Fruit fly (Drosophila melanogaster) whole organism, embryonic: ENCODE data around the gene Atg6.
A peak's percentile ranks its signal among the peaks of the same experiment; 100 is the strongest.

Experiments
- Adf1 ChIP-seq: fragments of 200-800 bp; sonication (Bioruptor generic); IDR thresholded peaks from 2 replicates; pipeline ENCODE4 v1.3.6; 2022; ENCODE audit warnings: missing biosample characterization, missing genetic modification characterization
- Atf3 ChIP-seq: fragments of 200-800 bp; sonication (Bioruptor generic); optimal IDR thresholded peaks from 3 replicates; lab custom pipeline; 2016; ENCODE audit warnings: missing biosample characterization, missing genetic modification characterization
- CG10267 ChIP-seq: fragments of 200-800 bp; sonication (Bioruptor generic); optimal IDR thresholded peaks from 2 replicates; lab custom pipeline; 2018; ENCODE audit warnings: missing biosample characterization, mild to moderate bottlenecking, missing genetic modification characterization, moderate library complexity
- CG10654 ChIP-seq: fragments of 200-800 bp; sonication (Bioruptor generic); optimal IDR thresholded peaks from 2 replicates; lab custom pipeline; 2016; ENCODE audit warnings: missing biosample characterization, missing genetic modification characterization
- CG11398 ChIP-seq: fragments of 200-800 bp; sonication (Bioruptor generic); optimal IDR thresholded peaks from 2 replicates; lab custom pipeline; 2016; ENCODE audit warnings: missing biosample characterization, missing genetic modification characterization
- CG11456 ChIP-seq: fragments of 200-800 bp; sonication (Bioruptor generic); IDR thresholded peaks from 3 replicates; pipeline ENCODE4 v1.3.6; 2022; ENCODE audit warnings: missing biosample characterization, missing genetic modification characterization
- CG11560 ChIP-seq: fragments of 200-800 bp; sonication (Bioruptor generic); IDR thresholded peaks from 3 replicates; pipeline ENCODE4 v1.3.6; 2022; ENCODE audit warnings: missing biosample characterization, missing genetic modification characterization
- CG11696 ChIP-seq: fragments of 200-800 bp; sonication (Bioruptor generic); IDR thresholded peaks from 2 replicates; pipeline ENCODE4 v1.3.6; 2022; ENCODE audit warnings: missing biosample characterization, missing genetic modification characterization
- CG12071 ChIP-seq: fragments of 200-800 bp; sonication (Bioruptor generic); optimal IDR thresholded peaks from 3 replicates; lab custom pipeline; 2018; ENCODE audit warnings: missing biosample characterization, mild to moderate bottlenecking, missing genetic modification characterization
- CG12391 ChIP-seq: fragments of 200-800 bp; sonication (Bioruptor generic); optimal IDR thresholded peaks from 3 replicates; lab custom pipeline; 2018; ENCODE audit warnings: missing biosample characterization, mild to moderate bottlenecking, missing genetic modification characterization, moderate library complexity
- CG13287 ChIP-seq: fragments of 200-800 bp; sonication (Bioruptor generic); IDR thresholded peaks from 2 replicates; pipeline ENCODE4 v1.3.6; 2022; ENCODE audit warnings: missing biosample characterization, missing genetic modification characterization; ENCODE audit not compliant: partially characterized antibody
- CG15269 ChIP-seq: fragments of 200-800 bp; sonication (Bioruptor generic); optimal IDR thresholded peaks from 2 replicates; lab custom pipeline; 2018; ENCODE audit warnings: missing biosample characterization, mild to moderate bottlenecking, missing genetic modification characterization, moderate library complexity
- CG18262 ChIP-seq: fragments of 200-800 bp; optimal IDR thresholded peaks from 3 replicates; lab custom pipeline; 2019; ENCODE audit warnings: missing biosample characterization, mild to moderate bottlenecking, missing genetic modification characterization, moderate library complexity
- CG3065 ChIP-seq: fragments of 200-800 bp; sonication (Bioruptor generic); optimal IDR thresholded peaks from 2 replicates; lab custom pipeline; 2016; ENCODE audit warnings: missing biosample characterization, missing genetic modification characterization
- CG31224 ChIP-seq: fragments of 200-800 bp; sonication (Bioruptor generic); IDR thresholded peaks from 2 replicates; pipeline ENCODE4 v1.3.6; 2022; ENCODE audit warnings: missing biosample characterization, missing genetic modification characterization
- CG3407 ChIP-seq: fragments of 200-800 bp; sonication (Bioruptor generic); optimal IDR thresholded peaks from 2 replicates; lab custom pipeline; 2018; ENCODE audit warnings: missing biosample characterization, mild to moderate bottlenecking, missing genetic modification characterization
- CG34224 ChIP-seq: fragments of 200-800 bp; sonication (Bioruptor generic); IDR thresholded peaks from 3 replicates; pipeline ENCODE4 v1.3.6; 2022; ENCODE audit warnings: missing biosample characterization, missing genetic modification characterization; ENCODE audit not compliant: partially characterized antibody
- CG34376 ChIP-seq: fragments of 200-800 bp; sonication (Bioruptor generic); optimal IDR thresholded peaks from 2 replicates; lab custom pipeline; 2018; ENCODE audit warnings: missing biosample characterization, mild to moderate bottlenecking, missing genetic modification characterization
- CG6689 ChIP-seq: fragments of 200-800 bp; sonication (Bioruptor generic); IDR thresholded peaks from 2 replicates; pipeline ENCODE4 v1.3.6; 2022; ENCODE audit warnings: missing biosample characterization, missing genetic modification characterization
- CG8388 ChIP-seq: fragments of 200-800 bp; sonication (Bioruptor generic); optimal IDR thresholded peaks from 2 replicates; lab custom pipeline; 2019; ENCODE audit warnings: missing biosample characterization, mild to moderate bottlenecking, missing genetic modification characterization, moderate library complexity
- CoRest ChIP-seq: fragments of 200-800 bp; sonication (Bioruptor generic); optimal IDR thresholded peaks from 3 replicates; lab custom pipeline; 2018; ENCODE audit warnings: missing biosample characterization, mild to moderate bottlenecking, missing genetic modification characterization, moderate library complexity
- Dip2 ChIP-seq: fragments of 200-800 bp; sonication (Bioruptor generic); IDR thresholded peaks from 2 replicates; pipeline ENCODE4 v1.3.6; 2022; ENCODE audit warnings: missing biosample characterization, missing genetic modification characterization
- Dll ChIP-seq: fragments of 200-800 bp; sonication (Bioruptor generic); IDR thresholded peaks from 4 replicates; pipeline ENCODE4 v1.3.6; 2022; ENCODE audit warnings: missing biosample characterization, missing genetic modification characterization; ENCODE audit not compliant: partially characterized antibody
- E2f1 ChIP-seq: fragments of 200-800 bp; sonication (Bioruptor generic); IDR thresholded peaks from 2 replicates; pipeline ENCODE4 v1.3.6; 2022; ENCODE audit warnings: missing biosample characterization, missing genetic modification characterization
- ERR ChIP-seq: fragments of 200-800 bp; sonication (Bioruptor generic); optimal IDR thresholded peaks from 2 replicates; lab custom pipeline; 2016; ENCODE audit warnings: missing biosample characterization, missing genetic modification characterization
- Fer3 ChIP-seq: fragments of 200-800 bp; sonication (Bioruptor generic); optimal IDR thresholded peaks from 2 replicates; lab custom pipeline; 2018; ENCODE audit warnings: missing biosample characterization, mild to moderate bottlenecking, missing genetic modification characterization, moderate library complexity
- Hand ChIP-seq: fragments of 200-800 bp; sonication (Bioruptor generic); optimal IDR thresholded peaks from 2 replicates; lab custom pipeline; 2017; ENCODE audit warnings: mild to moderate bottlenecking, missing biosample characterization, missing genetic modification reagents, missing genetic modification characterization
- HmgZ ChIP-seq: fragments of 200-800 bp; sonication (Bioruptor generic); optimal IDR thresholded peaks from 2 replicates; lab custom pipeline; 2018; ENCODE audit warnings: missing biosample characterization, mild to moderate bottlenecking, missing genetic modification characterization
- Jarid2 ChIP-seq: fragments of 200-800 bp; sonication (Bioruptor generic); optimal IDR thresholded peaks from 3 replicates; lab custom pipeline; 2017; ENCODE audit warnings: mild to moderate bottlenecking, missing biosample characterization, missing genetic modification reagents, missing genetic modification characterization
- Kr ChIP-seq: fragments of 200-800 bp; sonication (Bioruptor generic); optimal IDR thresholded peaks from 2 replicates; lab custom pipeline; 2017; ENCODE audit warnings: missing biosample characterization, mild to moderate bottlenecking, missing genetic modification characterization
- Max ChIP-seq: fragments of 200-800 bp; sonication (Bioruptor generic); optimal IDR thresholded peaks from 2 replicates; lab custom pipeline; 2016; ENCODE audit warnings: missing biosample characterization, mild to moderate bottlenecking, missing genetic modification characterization
- Optix ChIP-seq: fragments of 200-800 bp; sonication (Bioruptor generic); IDR thresholded peaks from 3 replicates; pipeline ENCODE4 v1.3.6; 2022; ENCODE audit warnings: missing biosample characterization, missing genetic modification characterization
- Pdp1 ChIP-seq, 2 experiments: fragments of 200-800 bp; sonication (Bioruptor generic); optimal IDR thresholded peaks; 3 replicates each; lab custom pipeline; 2016; ENCODE audit warnings: missing biosample characterization in 2 of 2, missing genetic modification characterization in 2 of 2, mild to moderate bottlenecking in 1 of 2, moderate library complexity in 1 of 2
- Rfx ChIP-seq: fragments of 200-800 bp; sonication (Bioruptor generic); IDR thresholded peaks from 2 replicates; pipeline ENCODE4 v1.3.6; 2022; ENCODE audit warnings: missing biosample characterization, missing genetic modification characterization
- Spps ChIP-seq: fragments of 200-800 bp; sonication (Bioruptor generic); optimal IDR thresholded peaks from 2 replicates; lab custom pipeline; 2018; ENCODE audit warnings: missing biosample characterization, mild to moderate bottlenecking, missing genetic modification characterization
- ac ChIP-seq: fragments of 200-800 bp; sonication (Bioruptor generic); optimal IDR thresholded peaks from 3 replicates; lab custom pipeline; 2017; ENCODE audit warnings: missing biosample characterization, mild to moderate bottlenecking, missing genetic modification characterization
- bbx ChIP-seq: fragments of 200-800 bp; sonication (Bioruptor generic); IDR thresholded peaks from 2 replicates; pipeline ENCODE4 v1.3.6; 2022; ENCODE audit warnings: missing biosample characterization, missing genetic modification characterization; ENCODE audit not compliant: partially characterized antibody
- bsh ChIP-seq, 2 experiments: fragments of 200-800 bp; sonication (Bioruptor generic); optimal IDR thresholded peaks; 2 replicates each; lab custom pipeline; 2017 to 2018; ENCODE audit warnings: mild to moderate bottlenecking in 2 of 2, missing biosample characterization in 2 of 2, missing genetic modification characterization in 2 of 2, moderate library complexity in 1 of 2
- dan ChIP-seq: fragments of 200-800 bp; sonication (Bioruptor generic); IDR thresholded peaks from 2 replicates; pipeline ENCODE4 v1.3.6; 2022; ENCODE audit warnings: missing biosample characterization, missing genetic modification characterization
- ems ChIP-seq: fragments of 200-800 bp; sonication (Bioruptor generic); optimal IDR thresholded peaks from 3 replicates; lab custom pipeline; 2016; ENCODE audit warnings: missing biosample characterization, missing genetic modification characterization
- fd3F ChIP-seq: fragments of 200-800 bp; sonication (Bioruptor generic); optimal IDR thresholded peaks from 2 replicates; lab custom pipeline; 2018; ENCODE audit warnings: missing biosample characterization, mild to moderate bottlenecking, missing genetic modification characterization, moderate library complexity
- gem ChIP-seq: fragments of 200-800 bp; sonication (Bioruptor generic); optimal IDR thresholded peaks from 2 replicates; lab custom pipeline; 2019; ENCODE audit warnings: missing biosample characterization, mild to moderate bottlenecking, missing genetic modification characterization, moderate library complexity
- gro ChIP-seq: fragments of 200-800 bp; sonication (Bioruptor generic); optimal IDR thresholded peaks from 2 replicates; lab custom pipeline; 2016; ENCODE audit warnings: missing biosample characterization, missing genetic modification characterization
- nerfin-2 ChIP-seq: fragments of 200-800 bp; sonication (Bioruptor generic); IDR thresholded peaks from 2 replicates; pipeline ENCODE4 v1.3.6; 2022; ENCODE audit warnings: missing biosample characterization, missing genetic modification characterization; ENCODE audit not compliant: partially characterized antibody
- pros ChIP-seq: fragments of 200-800 bp; sonication (Bioruptor generic); optimal IDR thresholded peaks from 3 replicates; lab custom pipeline; 2019; ENCODE audit warnings: missing biosample characterization, mild to moderate bottlenecking, missing genetic modification characterization, moderate library complexity
- pum ChIP-seq: fragments of 200-800 bp; sonication (Bioruptor generic); optimal IDR thresholded peaks from 2 replicates; lab custom pipeline; 2016; ENCODE audit warnings: missing biosample characterization, missing genetic modification characterization
- row ChIP-seq: fragments of 200-800 bp; sonication (Bioruptor generic); IDR thresholded peaks from 3 replicates; pipeline ENCODE4 v1.3.6; 2022; ENCODE audit warnings: missing biosample characterization, missing genetic modification characterization
- shn ChIP-seq: fragments of 200-800 bp; sonication (Bioruptor generic); optimal IDR thresholded peaks from 3 replicates; lab custom pipeline; 2016; ENCODE audit warnings: missing biosample characterization, missing genetic modification characterization
- sisA ChIP-seq: fragments of 200-800 bp; sonication (Bioruptor generic); IDR thresholded peaks from 2 replicates; pipeline ENCODE4 v1.3.6; 2022; ENCODE audit warnings: missing biosample characterization, missing genetic modification characterization
- unpg ChIP-seq: fragments of 200-800 bp; sonication (Bioruptor generic); optimal IDR thresholded peaks from 3 replicates; lab custom pipeline; 2018; ENCODE audit warnings: missing biosample characterization, mild to moderate bottlenecking, missing genetic modification characterization, moderate library complexity

The Atg6 gene

dm6 chr3R:24047998-24048511 lies 2.5 kb downstream of the Atg6 start, which contains the start of gene Rox8 (continued):
- TF ChIP-seq unpg (GFP tag; lab: Kevin White, UChicago), result peak; percentile 43
- no peak for TF ChIP-seq fd3F
- peak; percentile 16 for TF ChIP-seq shn (GFP tag; lab: Kevin White, UChicago)
- no peak for TF ChIP-seq sisA (GFP tag; lab: Robert Waterston, UW)
- TF ChIP-seq CG11398 (GFP tag; lab: Kevin White, UChicago), result peak; percentile 11
- TF ChIP-seq CG6689 (GFP tag; lab: Robert Waterston, UW), result no peak
- TF ChIP-seq gro, result peak; percentile 29
- TF ChIP-seq Atf3 (GFP tag; lab: Kevin White, UChicago), result peak; percentile 52
- TF ChIP-seq CG3407 (GFP tag; lab: Kevin White, UChicago), result no peak
- no peak for TF ChIP-seq CG12071
- peak; percentile 79 for TF ChIP-seq CG34376 (GFP tag; lab: Kevin White, UChicago)
- TF ChIP-seq CG13287 (GFP tag; lab: Robert Waterston, UW), result peak; percentile 73
- peak; percentile 24 for TF ChIP-seq CG8388 (GFP tag; lab: Kevin White, UChicago)
- peak; percentile 66; the same call in 3 of the 4 replicates for TF ChIP-seq Dll (GFP tag; lab: Robert Waterston, UW)
- TF ChIP-seq CG34224 (GFP tag; lab: Robert Waterston, UW), result peak; percentile 52; the same call in 1 of the 3 replicates
- TF ChIP-seq CG3065, result no peak
- TF ChIP-seq pum (GFP tag; lab: Kevin White, UChicago), result peak; percentile 27
- peak; percentile 66 for TF ChIP-seq bbx
- no peak for TF ChIP-seq ac
- TF ChIP-seq Rfx (GFP tag; lab: Robert Waterston, UW), result peak; percentile 55
- peak; percentile 60 for TF ChIP-seq HmgZ (tag; lab: Kevin White, UChicago)
- TF ChIP-seq CG10654 (GFP tag; lab: Kevin White, UChicago), result no peak
- peak; percentile 64 for TF ChIP-seq row (GFP tag; lab: Robert Waterston, UW)
- 0 out of 2 replicates have a peak, but pooled peaks have one; percentile 7 for TF ChIP-seq CG31224 (GFP tag; lab: Robert Waterston, UW)
- TF ChIP-seq dan (GFP tag; lab: Robert Waterston, UW), result no peak
- TF ChIP-seq Spps (tag; lab: Kevin White, UChicago), result peak; percentile 21
- peak; percentile 43 to 98 for TF ChIP-seq Pdp1 (GFP tag; optimal IDR thresholded peaks at IDR 0.05; lab: Kevin White, UChicago)
- no peak for TF ChIP-seq Jarid2 (GFP tag; lab: Kevin White, UChicago)
- peak; percentile 3 for TF ChIP-seq Kr (GFP tag; lab: Kevin White, UChicago)
- TF ChIP-seq bsh (GFP tag; optimal IDR thresholded peaks at IDR 0.05; lab: Kevin White, UChicago), result peak in 1 of 2 experiments; percentile 31
- TF ChIP-seq Dip2, result no peak
- no peak for TF ChIP-seq CG11696
- TF ChIP-seq ERR, result no peak
- TF ChIP-seq CG15269 (tag; lab: Kevin White, UChicago), result no peak
- no peak for TF ChIP-seq Adf1
- peak; percentile 60 for TF ChIP-seq gem (tag; lab: Kevin White, UChicago)
- TF ChIP-seq E2f1 (GFP tag; lab: Robert Waterston, UW), result 0 out of 2 replicates have a peak, but pooled peaks have one; percentile 16
- no peak for TF ChIP-seq pros
- TF ChIP-seq Max (GFP tag; lab: Kevin White, UChicago), result peak; percentile 63
- no peak for TF ChIP-seq Optix (GFP tag; lab: Robert Waterston, UW)
- TF ChIP-seq CG18262 (tag; lab: Kevin White, UChicago), result peak; percentile 25
- peak; percentile 62 for TF ChIP-seq CG10267
- TF ChIP-seq Fer3 (tag; lab: Kevin White, UChicago), result peak; percentile 13
- no peak for TF ChIP-seq Hand
- TF ChIP-seq ems (GFP tag; lab: Kevin White, UChicago), result peak; percentile 6
- TF ChIP-seq CoRest (tag; lab: Kevin White, UChicago), result peak; percentile 44
- peak; percentile 44 for TF ChIP-seq CG12391 (tag; lab: Kevin White, UChicago)
- no peak for TF ChIP-seq CG11560 (tag; lab: Robert Waterston, UW)
- peak; percentile 75 for TF ChIP-seq nerfin-2 (GFP tag; lab: Robert Waterston, UW)
- TF ChIP-seq CG11456, result no peak
